Worm (Caenorhabditis elegans) whole organism, late embryonic: ENCODE data around the gene acs-5.

Experiments used
- C08G9.2 ChIP-seq: sonication (generic microtip); optimal IDR thresholded peaks from 2 replicates; lab custom pipeline; 2016; ENCODE audit warnings: mild to moderate bottlenecking, missing genetic modification characterization, moderate library complexity, missing compliant biosample characterization
- C38D4.7 ChIP-seq: fragments of 200-800 bp; sonication (Bioruptor generic); optimal IDR thresholded peaks from 2 replicates; lab custom pipeline; 2018; ENCODE audit warnings: mild to moderate bottlenecking, missing genetic modification characterization, moderate library complexity, missing compliant biosample characterization
- K09A11.1 ChIP-seq: sonication (generic microtip); optimal IDR thresholded peaks from 2 replicates; lab custom pipeline; 2017; ENCODE audit warnings: antibody characterized with exemption, mild to moderate bottlenecking, missing genetic modification characterization, missing compliant biosample characterization; ENCODE audit not compliant: insufficient read depth
- Y22D7AL.16 ChIP-seq: sonication (generic microtip); optimal IDR thresholded peaks from 2 replicates; lab custom pipeline; 2016; ENCODE audit warnings: missing genetic modification characterization, missing compliant biosample characterization
- ceh-14 ChIP-seq: sonication (generic microtip); optimal IDR thresholded peaks from 2 replicates; lab custom pipeline; 2016; ENCODE audit warnings: missing genotype, missing genetic modification characterization, missing compliant biosample characterization
- ceh-2 ChIP-seq: sonication (generic microtip); optimal IDR thresholded peaks from 2 replicates; lab custom pipeline; 2016; ENCODE audit warnings: missing genotype, missing genetic modification characterization, missing compliant biosample characterization
- ceh-22 ChIP-seq: sonication (generic microtip); optimal IDR thresholded peaks from 2 replicates; lab custom pipeline; 2017; ENCODE audit warnings: missing biosample characterization, missing genetic modification characterization
- ceh-30 ChIP-seq: fragments of 150-350 bp; optimal IDR thresholded peaks from 2 replicates; lab custom pipeline; 2014; ENCODE audit warnings: missing biosample characterization, missing genetic modification characterization
- ceh-45 ChIP-seq: fragments of 200-800 bp; sonication (Bioruptor generic); IDR thresholded peaks from 2 replicates; pipeline ENCODE4 v1.3.6; 2022; ENCODE audit warnings: missing genetic modification reagents, missing genetic modification characterization, missing compliant biosample characterization
- che-1 ChIP-seq: sonication (generic microtip); optimal IDR thresholded peaks from 2 replicates; lab custom pipeline; 2016; ENCODE audit warnings: mild to moderate bottlenecking, missing genetic modification characterization, missing compliant biosample characterization
- dmd-4 ChIP-seq: sonication (generic microtip); optimal IDR thresholded peaks from 2 replicates; lab custom pipeline; 2016; ENCODE audit warnings: borderline replicate concordance, missing genetic modification characterization, missing compliant biosample characterization
- dve-1 ChIP-seq: sonication (generic microtip); optimal IDR thresholded peaks from 2 replicates; lab custom pipeline; 2017; ENCODE audit warnings: antibody characterized with exemption, mild to moderate bottlenecking, missing genetic modification characterization, missing compliant biosample characterization
- elt-2 ChIP-seq: sonication (generic microtip); optimal IDR thresholded peaks from 2 replicates; lab custom pipeline; 2016; ENCODE audit warnings: missing genetic modification reagents, missing genetic modification characterization, missing compliant biosample characterization
- ets-4 ChIP-seq: sonication (generic microtip); optimal IDR thresholded peaks from 2 replicates; lab custom pipeline; 2016; ENCODE audit warnings: missing genetic modification characterization, missing compliant biosample characterization
- fkh-10 ChIP-seq: fragments of 150-350 bp; optimal IDR thresholded peaks from 2 replicates; lab custom pipeline; 2014; ENCODE audit warnings: missing biosample characterization, missing genetic modification reagents, missing genetic modification characterization
- gmeb-2 ChIP-seq: sonication (generic microtip); optimal IDR thresholded peaks from 2 replicates; lab custom pipeline; 2016; ENCODE audit warnings: missing genetic modification characterization, inconsistent platforms, missing compliant biosample characterization
- hlh-13 ChIP-seq: fragments of 200-800 bp; sonication (Bioruptor generic); optimal IDR thresholded peaks from 2 replicates; lab custom pipeline; 2018; ENCODE audit warnings: mild to moderate bottlenecking, missing genetic modification characterization, missing compliant biosample characterization
- hlh-15 ChIP-seq: sonication (generic microtip); optimal IDR thresholded peaks from 2 replicates; lab custom pipeline; 2016; ENCODE audit warnings: missing genetic modification characterization, missing compliant biosample characterization
- hlh-30 ChIP-seq: sonication (generic microtip); optimal IDR thresholded peaks from 2 replicates; lab custom pipeline; 2017; ENCODE audit warnings: antibody characterized with exemption, missing genetic modification characterization, missing compliant biosample characterization; ENCODE audit not compliant: insufficient read depth
- lim-6 ChIP-seq: sonication (generic microtip); optimal IDR thresholded peaks from 2 replicates; lab custom pipeline; 2016; ENCODE audit warnings: missing genetic modification characterization, missing compliant biosample characterization
- lin-11 ChIP-seq: fragments of 200-800 bp; sonication (Bioruptor generic); optimal IDR thresholded peaks from 2 replicates; lab custom pipeline; 2018; ENCODE audit warnings: mild to moderate bottlenecking, missing genetic modification characterization, missing compliant biosample characterization
- madf-2 ChIP-seq: sonication (generic microtip); optimal IDR thresholded peaks from 2 replicates; lab custom pipeline; 2017; ENCODE audit warnings: missing genetic modification characterization, missing compliant biosample characterization
- mec-3 ChIP-seq: sonication (generic microtip); optimal IDR thresholded peaks from 2 replicates; lab custom pipeline; 2016; ENCODE audit warnings: borderline replicate concordance, missing genetic modification characterization, missing compliant biosample characterization
- nfya-1 ChIP-seq: sonication (generic microtip); optimal IDR thresholded peaks from 2 replicates; lab custom pipeline; 2017; ENCODE audit warnings: missing genetic modification characterization, mild to moderate bottlenecking, missing compliant biosample characterization, antibody characterized with exemption, moderate library complexity
- nhr-232 ChIP-seq: sonication (generic microtip); optimal IDR thresholded peaks from 2 replicates; lab custom pipeline; 2016; ENCODE audit warnings: missing genetic modification characterization, missing compliant biosample characterization
- odd-2 ChIP-seq: sonication (generic microtip); optimal IDR thresholded peaks from 2 replicates; lab custom pipeline; 2017; ENCODE audit warnings: antibody characterized with exemption, mild to moderate bottlenecking, missing genetic modification characterization, missing compliant biosample characterization
- pag-3 ChIP-seq: sonication (generic microtip); optimal IDR thresholded peaks from 2 replicates; lab custom pipeline; 2016; ENCODE audit warnings: missing compliant biosample characterization, missing genetic modification characterization, borderline replicate concordance
- syd-9 ChIP-seq: sonication (generic microtip); optimal IDR thresholded peaks from 2 replicates; lab custom pipeline; 2016; ENCODE audit warnings: mild to moderate bottlenecking, missing genetic modification characterization, moderate library complexity, missing compliant biosample characterization
- ttx-3 ChIP-seq: sonication (generic microtip); optimal IDR thresholded peaks from 2 replicates; lab custom pipeline; 2016; ENCODE audit warnings: missing genetic modification reagents, missing genetic modification characterization, missing compliant biosample characterization
- unc-42 ChIP-seq: sonication (generic microtip); optimal IDR thresholded peaks from 2 replicates; lab custom pipeline; 2016; ENCODE audit warnings: missing genotype, missing genetic modification characterization, missing compliant biosample characterization
- unc-55 ChIP-seq: sonication (generic microtip); optimal IDR thresholded peaks from 2 replicates; lab custom pipeline; 2017; ENCODE audit warnings: missing biosample characterization, missing genetic modification reagents, missing genetic modification characterization
- zip-5 ChIP-seq: sonication (generic microtip); optimal IDR thresholded peaks from 2 replicates; lab custom pipeline; 2016; ENCODE audit warnings: missing genetic modification characterization, missing compliant biosample characterization
- ztf-16 ChIP-seq: sonication (generic microtip); optimal IDR thresholded peaks from 2 replicates; lab custom pipeline; 2017; ENCODE audit warnings: missing genetic modification characterization, missing compliant biosample characterization

The acs-5 gene

ce11 chrIII:13549960-13550359 is 6.6 kb upstream of the acs-5 start:
- TF ChIP-seq che-1 (no peak), unc-55 (GFP tag; lab: Kevin White, UChicago) (no peak), ets-4 (no peak), pag-3 (tag; lab: Kevin White, UChicago) (no peak), ceh-22 (tag; lab: Kevin White, UChicago) (no peak)

- TF ChIP-seq odd-2 (tag; lab: Kevin White, UChicago) (no peak), nfya-1 (tag; lab: Kevin White, UChicago) (peak; percentile 8), madf-2 (no peak), nhr-232 (tag; lab: Kevin White, UChicago) (no peak), unc-42 (tag; lab: Kevin White, UChicago) (peak; percentile 18), hlh-30 (tag; lab: Kevin White, UChicago) (peak; percentile 42), mec-3 (tag; lab: Kevin White, UChicago) (no peak), unc-55 (GFP tag; lab: Kevin White, UChicago) (peak; percentile 99)
Observed at ce11 chrIII:13548982-13549381, 5.6 kb upstream of the acs-5 start, which contains the start of gene mmad-1. mmad-1 (minus strand) TSS chrIII:13549005.

- TF ChIP-seq odd-2 (tag; lab: Kevin White, UChicago) (no peak), Y22D7AL.16 (no peak), ceh-45 (GFP tag; lab: Robert Waterston, UW) (no peak), dve-1 (tag; lab: Kevin White, UChicago) (no peak), lim-6 (tag; lab: Kevin White, UChicago) (no peak), syd-9 (tag; lab: Kevin White, UChicago) (no peak), ceh-2 (no peak), gmeb-2 (tag; lab: Kevin White, UChicago) (no peak)
Observed at ce11 chrIII:13546537-13546936, 3.2 kb upstream of the acs-5 start, which contains the start of gene Y76A2B.4. Y76A2B.4 (minus strand) TSS chrIII:13546777.

ce11 chrIII:13544593-13544992 is 1.3 kb upstream of the acs-5 start:
- TF ChIP-seq lin-11 (tag; lab: Kevin White, UChicago) (no peak), elt-2 (tag; lab: Kevin White, UChicago) (peak; percentile 73)

ce11 chrIII:13542458-13542857 is 876 bp downstream of the acs-5 start:
- peak; percentile 46 for TF ChIP-seq elt-2 (tag; lab: Kevin White, UChicago)
- peak; percentile 32 for TF ChIP-seq hlh-30 (tag; lab: Kevin White, UChicago)
- no peak for TF ChIP-seq dmd-4 (tag; lab: Kevin White, UChicago)
- TF ChIP-seq, all 69 proteins: peak for 2

ce11 chrIII:13540791-13541190 is 2.5 kb downstream of the acs-5 start:
- TF ChIP-seq hlh-15 (tag; lab: Kevin White, UChicago), result no peak

ce11 chrIII:13535735-13536390 is 7.5 kb downstream of the acs-5 start:
- TF ChIP-seq C08G9.2 (tag; lab: Kevin White, UChicago) (no peak), lim-6 (tag; lab: Kevin White, UChicago) (no peak), syd-9 (tag; lab: Kevin White, UChicago) (no peak), ceh-30 (no peak), ztf-16 (tag; lab: Kevin White, UChicago) (no peak), hlh-15 (tag; lab: Kevin White, UChicago) (no peak), ceh-22 (tag; lab: Kevin White, UChicago) (no peak), C38D4.7 (GFP tag; lab: Kevin White, UChicago) (no peak), che-1 (no peak), K09A11.1 (no peak), zip-5 (tag; lab: Kevin White, UChicago) (no peak), ceh-14 (no peak), ttx-3 (tag; lab: Kevin White, UChicago) (no peak), lin-11 (tag; lab: Kevin White, UChicago) (no peak), ceh-45 (GFP tag; lab: Robert Waterston, UW) (no peak), dmd-4 (tag; lab: Kevin White, UChicago) (no peak), hlh-13 (GFP tag; lab: Kevin White, UChicago) (no peak), fkh-10 (no peak), mec-3 (tag; lab: Kevin White, UChicago) (no peak)
